Worm (Caenorhabditis elegans) whole organism, early embryonic: ENCODE data around the gene vha-2.

Source experiments
- aly-1 ChIP-seq: sonication (generic microtip); optimal IDR thresholded peaks from 2 replicates; lab custom pipeline; 2016; ENCODE audit warnings: missing genetic modification characterization, missing compliant biosample characterization
- scrt-1 ChIP-seq: fragments of 200-800 bp; sonication (Bioruptor generic); IDR thresholded peaks from 2 replicates; pipeline ENCODE4 v1.3.6; 2022; ENCODE audit warnings: missing genetic modification characterization, missing compliant biosample characterization

- TF ChIP-seq aly-1 (tag; lab: Kevin White, UChicago) (no peak), scrt-1 (no peak)
Observed at ce11 chrIII:9747133-9747532, 34.8 kb upstream of the vha-2 start, which contains the start of the genes iff-1 and cdk-1.
